Worm (Caenorhabditis elegans): Measurements from ENCODE around the gene acd-4.

acd-4 gene

DNA sequence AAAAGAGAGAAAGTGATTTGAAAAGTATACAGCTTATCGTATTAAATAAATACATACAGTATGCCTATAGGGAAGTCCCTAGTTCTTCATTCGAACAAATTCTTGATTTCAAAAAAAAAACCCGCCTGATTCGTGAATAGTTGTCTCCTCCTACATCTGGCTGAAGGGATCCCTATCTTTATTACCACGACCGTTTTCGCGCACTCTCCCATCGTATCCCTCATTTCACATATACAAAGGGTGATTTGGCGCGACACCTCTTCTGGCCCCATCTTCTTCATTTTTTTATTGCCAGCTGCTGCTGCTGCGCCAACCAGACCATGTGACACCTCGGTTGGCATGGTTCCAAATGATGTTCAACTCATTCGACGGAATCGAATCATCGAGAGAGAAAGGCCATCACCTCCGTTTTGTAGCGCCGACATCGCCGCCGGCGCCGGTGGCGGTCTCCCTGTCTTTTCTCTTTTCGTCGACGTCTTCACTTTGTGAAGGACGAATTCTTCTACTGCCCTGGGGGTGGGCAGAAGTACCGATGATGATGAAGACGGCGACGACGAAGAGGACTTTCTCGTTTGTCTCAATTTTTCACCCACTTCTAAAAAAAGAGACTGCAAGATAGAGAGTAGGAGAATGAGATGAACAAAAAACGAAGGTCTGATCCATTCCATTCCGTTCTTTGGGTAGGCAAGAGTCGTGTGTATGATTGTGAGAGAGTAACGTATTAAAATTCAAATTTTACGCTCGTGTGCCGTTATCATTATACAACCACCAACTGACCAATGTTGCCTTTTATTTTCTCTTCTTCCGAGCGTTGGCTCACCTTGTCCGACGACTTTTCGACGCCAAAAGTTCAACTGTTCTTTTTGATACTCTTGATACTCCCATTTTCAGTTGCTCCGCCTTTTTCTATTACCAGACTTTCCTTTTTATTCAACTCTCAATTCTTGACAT is 24.3 kb downstream of the acd-4 start:
- TF ChIP-seq sup-37 (GFP tag; optimal IDR thresholded peaks at IDR 0.05) = no peak
- no peak for TF ChIP-seq F16B12.6 (tag; optimal IDR thresholded peaks at IDR 0.05)
- no peak for TF ChIP-seq ceh-63 (GFP tag; optimal IDR thresholded peaks at IDR 0.05)
- peak; percentile 86 for TF ChIP-seq nhr-20 (tag; optimal IDR thresholded peaks at IDR 0.05)
- no peak for TF ChIP-seq nhr-12 (tag; optimal IDR thresholded peaks at IDR 0.05)
- TF ChIP-seq aha-1 (tag; optimal IDR thresholded peaks at IDR 0.05) = no peak
- peak; percentile 34 for TF ChIP-seq C16A3.4 (tag; optimal IDR thresholded peaks at IDR 0.05)
- no peak for TF ChIP-seq hpl-2 (GFP tag; optimal IDR thresholded peaks at IDR 0.05)
- no peak for TF ChIP-seq ztf-11 (tag; optimal IDR thresholded peaks at IDR 0.05)
- no peak for TF ChIP-seq hlh-4 (tag; optimal IDR thresholded peaks at IDR 0.05)
- no peak for TF ChIP-seq mef-2 (tag; optimal IDR thresholded peaks at IDR 0.05)
- TF ChIP-seq fos-1 (tag; optimal IDR thresholded peaks at IDR 0.05) = no peak
- TF ChIP-seq skn-1 (tag; optimal IDR thresholded peaks at IDR 0.05) = no peak
- no peak for TF ChIP-seq efl-1 (optimal IDR thresholded peaks at IDR 0.05)
- peak in 1 of 2 experiments; percentile 75 for TF ChIP-seq efl-1 (GFP tag; optimal IDR thresholded peaks at IDR 0.05 in 1 of 2)
- TF ChIP-seq nhr-47 (tag; optimal IDR thresholded peaks at IDR 0.05) = peak; percentile 69
- peak; percentile 47 for TF ChIP-seq mep-1 (tag; optimal IDR thresholded peaks at IDR 0.05)
- no peak for TF ChIP-seq hlh-17 (GFP tag; optimal IDR thresholded peaks at IDR 0.05; ENCODE audit: borderline replicate concordance)
- peak in 4 of 6 experiments; percentile 13 to 64 (median 35) for TF ChIP-seq elt-3 (tag; optimal IDR thresholded peaks at IDR 0.05)
- TF ChIP-seq lsy-2 (tag; optimal IDR thresholded peaks at IDR 0.05) = peak; percentile 22 to 39
- peak in 1 of 2 experiments; percentile 51 for TF ChIP-seq mdl-1 (tag; optimal IDR thresholded peaks at IDR 0.05)
- no peak for TF ChIP-seq lin-39 (tag; optimal IDR thresholded peaks at IDR 0.05)
- no peak for TF ChIP-seq vab-15 (tag; optimal IDR thresholded peaks at IDR 0.05)
- TF ChIP-seq lir-3 (tag; optimal IDR thresholded peaks at IDR 0.05; ENCODE audit: poor library complexity) = no peak
- no peak for TF ChIP-seq efl-3 (GFP tag; optimal IDR thresholded peaks at IDR 0.05)
- no peak for TF ChIP-seq nhr-76 (tag; optimal IDR thresholded peaks at IDR 0.05)
- no peak for TF ChIP-seq sox-4 (tag; optimal IDR thresholded peaks at IDR 0.05)
- peak in 1 of 2 experiments; percentile 36 for TF ChIP-seq lin-35 (GFP tag; optimal IDR thresholded peaks at IDR 0.05)
- peak; percentile 62; the same call in 1 of the 2 replicates for TF ChIP-seq grh-1 (GFP tag; IDR thresholded peaks at IDR 0.05)
- TF ChIP-seq nhr-85 (tag) = peak; percentile 99
- TF ChIP-seq aly-2 (tag; optimal IDR thresholded peaks at IDR 0.05) = no peak
- TF ChIP-seq sptf-1 (tag; optimal IDR thresholded peaks at IDR 0.05) = no peak
- TF ChIP-seq ztf-4 (tag; optimal IDR thresholded peaks at IDR 0.05) = no peak
- TF ChIP-seq Y116A8C.19 (tag; optimal IDR thresholded peaks at IDR 0.05; ENCODE audit: borderline replicate concordance) = no peak
- TF ChIP-seq unc-30 (tag; optimal IDR thresholded peaks at IDR 0.05) = no peak
- no peak for TF ChIP-seq egl-27 (tag; optimal IDR thresholded peaks at IDR 0.05)
- no peak for TF ChIP-seq nhr-77 (tag; optimal IDR thresholded peaks at IDR 0.05)
- peak; percentile 6 for TF ChIP-seq swsn-7 (tag; optimal IDR thresholded peaks at IDR 0.05)
- no peak for TF ChIP-seq lin-15B (tag; optimal IDR thresholded peaks at IDR 0.05)
- TF ChIP-seq irx-1 (tag; optimal IDR thresholded peaks at IDR 0.05) = peak; percentile 60
- no peak for TF ChIP-seq rnt-1 (tag; optimal IDR thresholded peaks at IDR 0.05)
- TF ChIP-seq C04F5.9 (tag; optimal IDR thresholded peaks at IDR 0.05) = no peak
- TF ChIP-seq zag-1 (tag; optimal IDR thresholded peaks at IDR 0.05) = no peak
- TF ChIP-seq nhr-19 (GFP tag; conservative IDR thresholded peaks at IDR 0.05) = peak; percentile 64
- no peak for TF ChIP-seq nhr-11 (tag; optimal IDR thresholded peaks at IDR 0.05)
- no peak for TF ChIP-seq tlp-1 (tag; optimal IDR thresholded peaks at IDR 0.05)
- TF ChIP-seq pag-3 (tag; optimal IDR thresholded peaks at IDR 0.05; ENCODE audit: borderline replicate concordance, insufficient read depth) = peak; percentile 19
- no peak for TF ChIP-seq unc-98 (GFP tag; IDR thresholded peaks at IDR 0.05)
- TF ChIP-seq fkh-10 (GFP tag; optimal IDR thresholded peaks at IDR 0.05) = no peak
- TF ChIP-seq pax-3 (tag; optimal IDR thresholded peaks at IDR 0.05) = no peak
- no peak for TF ChIP-seq ama-1 (optimal IDR thresholded peaks at IDR 0.05)
- no peak for TF ChIP-seq C34B4.2 (tag; optimal IDR thresholded peaks at IDR 0.05)

All from whole organism, L1 larva.